Fruit fly (Drosophila melanogaster): ENCODE data around the gene CG7824.

Gene CG7824

dm6 chr3R:29816266-29816665 is 42.5 kb downstream of the CG7824 start, which contains the start of gene Vps16B (continued):
- TF ChIP-seq pho (GFP tag; optimal IDR thresholded peaks at IDR 0.05) = no peak
- no peak for TF ChIP-seq YL-1 (GFP tag; optimal IDR thresholded peaks at IDR 0.05)
- TF ChIP-seq disco-r (GFP tag; optimal IDR thresholded peaks at IDR 0.05) = no peak
- peak; percentile 94 for TF ChIP-seq stwl (tag; optimal IDR thresholded peaks at IDR 0.05)
- TF ChIP-seq ems (GFP tag; optimal IDR thresholded peaks at IDR 0.05) = no peak
- TF ChIP-seq Dp (GFP tag; optimal IDR thresholded peaks at IDR 0.05) = peak; percentile 64
- no peak for TF ChIP-seq crol (GFP tag; IDR thresholded peaks at IDR 0.05)
- no peak for TF ChIP-seq wdn (GFP tag; IDR thresholded peaks at IDR 0.05)
- no peak for TF ChIP-seq CG14965 (GFP tag; optimal IDR thresholded peaks at IDR 0.05; ENCODE audit: borderline replicate concordance)
- no peak for TF ChIP-seq Hr51 (GFP tag; optimal IDR thresholded peaks at IDR 0.05)
- no peak for TF ChIP-seq Nf-YC (tag; optimal IDR thresholded peaks at IDR 0.05)
- TF ChIP-seq MESR4 (GFP tag; optimal IDR thresholded peaks at IDR 0.05) = peak; percentile 48
- TF ChIP-seq CG7839 (tag; optimal IDR thresholded peaks at IDR 0.05) = no peak
- no peak for TF ChIP-seq CG2875 (GFP tag; optimal IDR thresholded peaks at IDR 0.05)
- no peak for TF ChIP-seq CG12071 (GFP tag; optimal IDR thresholded peaks at IDR 0.05)
- TF ChIP-seq z (GFP tag; IDR thresholded peaks at IDR 0.05) = no peak
- no peak for TF ChIP-seq CG11723 (GFP tag; optimal IDR thresholded peaks at IDR 0.05)
- peak; percentile 45 for TF ChIP-seq pzg (GFP tag; optimal IDR thresholded peaks at IDR 0.05)
- no peak for TF ChIP-seq phol (tag; optimal IDR thresholded peaks at IDR 0.05)
- no peak for TF ChIP-seq CG6813 (GFP tag; optimal IDR thresholded peaks at IDR 0.05)
- no peak for TF ChIP-seq Eip74EF (GFP tag; optimal IDR thresholded peaks at IDR 0.05)
- no peak for TF ChIP-seq en (GFP tag; optimal IDR thresholded peaks at IDR 0.05)
- no peak for TF ChIP-seq ab (GFP tag; optimal IDR thresholded peaks at IDR 0.05)
- TF ChIP-seq Fer2 (tag; optimal IDR thresholded peaks at IDR 0.05) = no peak
- no peak for TF ChIP-seq eve (GFP tag; optimal IDR thresholded peaks at IDR 0.05)
- no peak for TF ChIP-seq CG8478 (optimal IDR thresholded peaks at IDR 0.05)
- no peak for TF ChIP-seq HLHmδ (GFP tag; optimal IDR thresholded peaks at IDR 0.05)
- TF ChIP-seq BEAF-32 (GFP tag; optimal IDR thresholded peaks at IDR 0.05) = peak; percentile 19
- no peak for TF ChIP-seq Ssrp (tag; optimal IDR thresholded peaks at IDR 0.05)
- no peak for TF ChIP-seq Nf-YB (GFP tag; optimal IDR thresholded peaks at IDR 0.05)
- TF ChIP-seq Dek (tag; optimal IDR thresholded peaks at IDR 0.05) = no peak
- TF ChIP-seq CG13287 (GFP tag; IDR thresholded peaks at IDR 0.05; ENCODE audit: partially characterized antibody) = peak; percentile 69
- TF ChIP-seq CG31441 (GFP tag; IDR thresholded peaks at IDR 0.05) = no peak
- no peak for TF ChIP-seq gsb-n (tag; optimal IDR thresholded peaks at IDR 0.05)
- peak; percentile 25; the same call in 1 of the 2 replicates for TF ChIP-seq CG3847 (GFP tag; IDR thresholded peaks at IDR 0.05)
- TF ChIP-seq ranshi (GFP tag; IDR thresholded peaks at IDR 0.05) = no peak
- peak; percentile 39; the same call in 1 of the 3 replicates for TF ChIP-seq Opbp (GFP tag; IDR thresholded peaks at IDR 0.05; ENCODE audit: partially characterized antibody)
- TF ChIP-seq danr (GFP tag; IDR thresholded peaks at IDR 0.05) = no peak
- no peak for TF ChIP-seq CG1792 (GFP tag; optimal IDR thresholded peaks at IDR 0.05)
- TF ChIP-seq CG9215 (GFP tag; IDR thresholded peaks at IDR 0.05) = no peak
- TF ChIP-seq ap (GFP tag; IDR thresholded peaks at IDR 0.05) = no peak
- no peak for TF ChIP-seq wor (GFP tag; IDR thresholded peaks at IDR 0.05)
- TF ChIP-seq Myb (GFP tag; optimal IDR thresholded peaks at IDR 0.05) = peak; percentile 98
- TF ChIP-seq bcd (GFP tag; optimal IDR thresholded peaks at IDR 0.05) = no peak
- no peak for TF ChIP-seq peb (GFP tag; IDR thresholded peaks at IDR 0.05)
- no peak for TF ChIP-seq CG33213 (GFP tag; optimal IDR thresholded peaks at IDR 0.05)
- TF ChIP-seq CG11093 (GFP tag; IDR thresholded peaks at IDR 0.05) = no peak
- TF ChIP-seq CG14667 (GFP tag; IDR thresholded peaks at IDR 0.05) = no peak
- no peak for TF ChIP-seq CG16815 (GFP tag; optimal IDR thresholded peaks at IDR 0.05)
- no peak for TF ChIP-seq knrl (GFP tag; IDR thresholded peaks at IDR 0.05; ENCODE audit: partially characterized antibody)
- no peak for TF ChIP-seq CG8388 (GFP tag; optimal IDR thresholded peaks at IDR 0.05)
